Worm (Caenorhabditis elegans): Measurements from ENCODE around the gene srv-19.

DNA sequence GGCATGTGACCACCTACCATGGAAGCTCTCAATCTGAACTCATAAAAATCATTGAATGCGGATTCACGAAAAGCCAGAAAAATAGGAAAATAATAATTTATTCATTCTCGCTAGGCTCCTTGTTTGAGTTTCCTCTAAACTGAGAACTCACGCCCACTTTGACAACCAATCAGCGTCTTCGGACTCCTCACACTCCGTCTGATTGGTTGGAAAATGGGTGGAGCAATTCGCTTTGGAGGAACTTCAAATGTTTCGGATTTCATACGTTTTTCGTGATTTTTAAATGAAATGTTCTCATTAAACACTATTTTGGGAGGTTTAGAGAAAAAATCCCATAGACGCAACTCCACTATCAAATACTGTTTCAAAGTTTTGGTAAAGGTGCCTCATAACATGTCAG lies 30.8 kb downstream of the srv-19 start:
- no peak for TF ChIP-seq unc-30 (tag; optimal IDR thresholded peaks at IDR 0.05)
- no peak for TF ChIP-seq nhr-19 (GFP tag; conservative IDR thresholded peaks at IDR 0.05)
- TF ChIP-seq lin-14 (GFP tag; optimal IDR thresholded peaks at IDR 0.05), result no peak
- TF ChIP-seq lin-15B (tag; optimal IDR thresholded peaks at IDR 0.05), result no peak
- TF ChIP-seq unc-62 (GFP tag; optimal IDR thresholded peaks at IDR 0.05), result no peak
- TF ChIP-seq nhr-237 (tag; optimal IDR thresholded peaks at IDR 0.05), result no peak
- no peak for TF ChIP-seq pag-3 (tag; optimal IDR thresholded peaks at IDR 0.05; ENCODE audit: borderline replicate concordance, insufficient read depth)
- TF ChIP-seq ama-1 (optimal IDR thresholded peaks at IDR 0.05), result no peak
